Worm (Caenorhabditis elegans): Measurements from ENCODE around the gene C45G9.6.

Gene C45G9.6

ce11 chrIII:5044709-5045108 is 8.5 kb downstream of the C45G9.6 start, which contains the start of gene C45G9.14:
Gene C45G9.14 (plus strand): TSS chrIII:5045009.
- TF ChIP-seq mab-5 (tag; optimal IDR thresholded peaks at IDR 0.05): no peak
- no peak for TF ChIP-seq elt-1 (tag; optimal IDR thresholded peaks at IDR 0.05; ENCODE audit: borderline replicate concordance, insufficient read depth)
- TF ChIP-seq snpc-4 (tag; optimal IDR thresholded peaks at IDR 0.05): no peak
- TF ChIP-seq flh-1 (GFP tag; optimal IDR thresholded peaks at IDR 0.05): no peak
- no peak for TF ChIP-seq unc-62 (GFP tag; optimal IDR thresholded peaks at IDR 0.05)
- TF ChIP-seq tbx-8 (GFP tag; optimal IDR thresholded peaks at IDR 0.05): no peak
- no peak for TF ChIP-seq ces-1 (GFP tag; optimal IDR thresholded peaks at IDR 0.05)
- no peak for TF ChIP-seq pha-4 (tag; optimal IDR thresholded peaks at IDR 0.05)
- no peak for TF ChIP-seq ceh-39 (tag; optimal IDR thresholded peaks at IDR 0.05)
- no peak for TF ChIP-seq nhr-28 (tag; optimal IDR thresholded peaks at IDR 0.05)
- TF ChIP-seq unc-120 (tag; optimal IDR thresholded peaks at IDR 0.05; ENCODE audit: poor library complexity, severe bottlenecking): no peak
- TF ChIP-seq mls-2 (tag; optimal IDR thresholded peaks at IDR 0.05): no peak
- TF ChIP-seq ham-2 (GFP tag; optimal IDR thresholded peaks at IDR 0.05): no peak
- TF ChIP-seq sptf-1 (tag; optimal IDR thresholded peaks at IDR 0.05): no peak
- TF ChIP-seq ceh-83 (GFP tag; optimal IDR thresholded peaks at IDR 0.05): no peak
- TF ChIP-seq nhr-76 (tag; optimal IDR thresholded peaks at IDR 0.05): no peak
- TF ChIP-seq bed-3 (GFP tag; optimal IDR thresholded peaks at IDR 0.05): no peak

ce11 chrIII:5047175-5047574 is 10.9 kb downstream of the C45G9.6 start, which contains the start of gene txbp-3:
Gene txbp-3 (minus strand): TSS chrIII:5047459.
- TF ChIP-seq mep-1 (tag; optimal IDR thresholded peaks at IDR 0.05) (peak; percentile 63), tbx-8 (GFP tag; optimal IDR thresholded peaks at IDR 0.05) (no peak), nhr-237 (tag; optimal IDR thresholded peaks at IDR 0.05) (no peak), hlh-1 (tag; optimal IDR thresholded peaks at IDR 0.05) (no peak), lin-32 (GFP tag; optimal IDR thresholded peaks at IDR 0.05) (no peak), nhr-12 (tag; optimal IDR thresholded peaks at IDR 0.05) (no peak), ham-2 (GFP tag; optimal IDR thresholded peaks at IDR 0.05) (no peak), ces-1 (GFP tag; optimal IDR thresholded peaks at IDR 0.05) (peak; percentile 91), ztf-11 (tag; optimal IDR thresholded peaks at IDR 0.05) (no peak)

ce11 chrIII:5047740-5048139 is 11.5 kb downstream of the C45G9.6 start, which contains the start of gene C45G9.5:
Gene C45G9.5 (plus strand): TSS chrIII:5048117.
- TF ChIP-seq nhr-12 (tag; optimal IDR thresholded peaks at IDR 0.05): no peak
- no peak for TF ChIP-seq ceh-43 (GFP tag; optimal IDR thresholded peaks at IDR 0.05)
- TF ChIP-seq sptf-1 (tag; optimal IDR thresholded peaks at IDR 0.05): no peak
- TF ChIP-seq flh-1 (GFP tag; optimal IDR thresholded peaks at IDR 0.05): no peak
- no peak for TF ChIP-seq bed-3 (GFP tag; optimal IDR thresholded peaks at IDR 0.05)
- no peak for TF ChIP-seq drap-1 (GFP tag; optimal IDR thresholded peaks at IDR 0.05)
- no peak for TF ChIP-seq ham-2 (GFP tag; optimal IDR thresholded peaks at IDR 0.05)
- TF ChIP-seq lsy-2 (tag; optimal IDR thresholded peaks at IDR 0.05): no peak
- no peak for TF ChIP-seq ztf-11 (tag; optimal IDR thresholded peaks at IDR 0.05)
- TF ChIP-seq zip-8 (tag; optimal IDR thresholded peaks at IDR 0.05): no peak
- TF ChIP-seq elt-3 (tag; optimal IDR thresholded peaks at IDR 0.05): no peak
- TF ChIP-seq hlh-1 (tag; optimal IDR thresholded peaks at IDR 0.05): no peak
- TF ChIP-seq ces-1 (GFP tag; optimal IDR thresholded peaks at IDR 0.05): no peak
- no peak for TF ChIP-seq mab-5 (tag; optimal IDR thresholded peaks at IDR 0.05)
- TF ChIP-seq elt-1 (tag; optimal IDR thresholded peaks at IDR 0.05; ENCODE audit: borderline replicate concordance, insufficient read depth): no peak
- no peak for TF ChIP-seq M03D4.4 (tag; optimal IDR thresholded peaks at IDR 0.05)
- no peak for TF ChIP-seq unc-62 (GFP tag; optimal IDR thresholded peaks at IDR 0.05)
- TF ChIP-seq mls-2 (tag; optimal IDR thresholded peaks at IDR 0.05): no peak
- no peak for TF ChIP-seq ceh-83 (GFP tag; optimal IDR thresholded peaks at IDR 0.05)
- TF ChIP-seq mep-1 (tag; optimal IDR thresholded peaks at IDR 0.05): no peak

ce11 chrIII:5051949-5052348 is 15.7 kb downstream of the C45G9.6 start, which contains the start of gene C45G9.15:
Gene C45G9.15 (minus strand): TSS chrIII:5052049.
- TF ChIP-seq blmp-1 (tag; optimal IDR thresholded peaks at IDR 0.05) (no peak), elt-3 (tag; optimal IDR thresholded peaks at IDR 0.05) (no peak), drap-1 (GFP tag; optimal IDR thresholded peaks at IDR 0.05) (no peak), tbx-8 (GFP tag; optimal IDR thresholded peaks at IDR 0.05) (no peak), cnd-1 (tag; optimal IDR thresholded peaks at IDR 0.05) (no peak), M03D4.4 (tag; optimal IDR thresholded peaks at IDR 0.05) (no peak), ceh-83 (GFP tag; optimal IDR thresholded peaks at IDR 0.05) (no peak), pha-4 (tag; optimal IDR thresholded peaks at IDR 0.05) (no peak), lin-13 (tag; optimal IDR thresholded peaks at IDR 0.05) (no peak), bed-3 (GFP tag; optimal IDR thresholded peaks at IDR 0.05) (no peak), nhr-12 (tag; optimal IDR thresholded peaks at IDR 0.05) (no peak), snpc-4 (tag; optimal IDR thresholded peaks at IDR 0.05) (no peak), mab-5 (tag; optimal IDR thresholded peaks at IDR 0.05) (no peak), ceh-43 (GFP tag; optimal IDR thresholded peaks at IDR 0.05) (no peak), elt-1 (tag; optimal IDR thresholded peaks at IDR 0.05; ENCODE audit: borderline replicate concordance, insufficient read depth) (no peak)

Measured in whole organism, mixed stage, embryonic.